Fruit fly (Drosophila melanogaster) whole organism, prepupa: ENCODE measurements around the gene Kul.

Experiments
- Blimp-1 ChIP-seq: fragments of 200-800 bp; sonication (Bioruptor generic); optimal IDR thresholded peaks from 3 replicates; lab custom pipeline; 2017; ENCODE audit warnings: missing biosample characterization, missing genetic modification characterization, mild to moderate bottlenecking, moderate library complexity, missing genetic modification reagents
- CG10669 ChIP-seq: fragments of 200-800 bp; sonication (Bioruptor generic); optimal IDR thresholded peaks from 3 replicates; lab custom pipeline; 2018; ENCODE audit warnings: missing biosample characterization, mild to moderate bottlenecking, missing genetic modification characterization, moderate library complexity
- CG11294 ChIP-seq: fragments of 200-800 bp; sonication (Bioruptor generic); IDR thresholded peaks from 2 replicates; pipeline ENCODE4 v1.3.6; 2022; ENCODE audit warnings: missing biosample characterization, missing genetic modification characterization
- CG1621 ChIP-seq: fragments of 200-800 bp; sonication (Bioruptor generic); optimal IDR thresholded peaks from 3 replicates; lab custom pipeline; 2018; ENCODE audit warnings: missing biosample characterization, mild to moderate bottlenecking, missing genetic modification characterization
- CG3919 ChIP-seq: fragments of 200-800 bp; sonication (Bioruptor generic); optimal IDR thresholded peaks from 3 replicates; lab custom pipeline; 2016; ENCODE audit warnings: missing biosample characterization, missing genetic modification characterization
- CG6808 ChIP-seq: fragments of 200-800 bp; sonication (Bioruptor generic); optimal IDR thresholded peaks from 3 replicates; lab custom pipeline; 2017; ENCODE audit warnings: missing biosample characterization, missing genetic modification characterization, mild to moderate bottlenecking, moderate library complexity, missing genetic modification reagents
- CG8119 ChIP-seq: fragments of 200-800 bp; sonication (Bioruptor generic); IDR thresholded peaks from 3 replicates; pipeline ENCODE4 v1.3.6; 2022; ENCODE audit warnings: missing biosample characterization, missing genetic modification characterization
- Gug ChIP-seq: fragments of 200-800 bp; sonication (Bioruptor generic); IDR thresholded peaks from 2 replicates; pipeline ENCODE4 v1.3.6; 2022; ENCODE audit warnings: missing biosample characterization, missing genetic modification characterization
- Sox102F ChIP-seq: fragments of 200-800 bp; sonication (Bioruptor generic); optimal IDR thresholded peaks from 2 replicates; lab custom pipeline; 2016; ENCODE audit warnings: missing biosample characterization, mild to moderate bottlenecking, missing genetic modification characterization
- Sox14 ChIP-seq: fragments of 200-800 bp; sonication (Bioruptor generic); optimal IDR thresholded peaks from 3 replicates; lab custom pipeline; 2016; ENCODE audit warnings: missing biosample characterization, missing genetic modification characterization
- dsx ChIP-seq: fragments of 200-800 bp; optimal IDR thresholded peaks from 3 replicates; lab custom pipeline; 2019; ENCODE audit warnings: missing biosample characterization, mild to moderate bottlenecking, missing genetic modification characterization, moderate library complexity; ENCODE audit not compliant: poor library complexity, severe bottlenecking
- lz ChIP-seq: fragments of 200-800 bp; sonication (Bioruptor generic); optimal IDR thresholded peaks from 3 replicates; lab custom pipeline; 2016; ENCODE audit warnings: missing biosample characterization, missing genetic modification characterization
- spab ChIP-seq: fragments of 200-800 bp; sonication (Bioruptor generic); optimal IDR thresholded peaks from 2 replicates; lab custom pipeline; 2017; ENCODE audit warnings: missing biosample characterization, mild to moderate bottlenecking, missing genetic modification characterization, missing genetic modification reagents

dm6 chr3R:29701739-29702138, 23.9 kb upstream of the Kul start:
- TF ChIP-seq CG1621 (tag; lab: Kevin White, UChicago) (no peak), lz (GFP tag; lab: Kevin White, UChicago) (no peak), Gug (GFP tag; lab: Robert Waterston, UW) (no peak), dsx (GFP tag; lab: Kevin White, UChicago) (no peak), Sox14 (GFP tag; lab: Kevin White, UChicago) (no peak), CG10669 (GFP tag; lab: Kevin White, UChicago) (no peak), CG3919 (no peak), Blimp-1 (GFP tag; lab: Kevin White, UChicago) (no peak), spab (GFP tag; lab: Kevin White, UChicago) (no peak), CG6808 (GFP tag; lab: Kevin White, UChicago) (no peak), Sox102F (GFP tag; lab: Kevin White, UChicago) (no peak), CG8119 (GFP tag; lab: Robert Waterston, UW) (no peak), CG11294 (GFP tag; lab: Robert Waterston, UW) (no peak)
